Fruit fly (Drosophila melanogaster): Measurements from ENCODE around the gene CG3386.

CG3386 gene

dm6 chr3L:642865-643738 lies 39.2 kb downstream of the CG3386 start (continued):
- TF ChIP-seq Max (GFP tag; optimal IDR thresholded peaks at IDR 0.05) (no peak), CG3838 (GFP tag; optimal IDR thresholded peaks at IDR 0.05) (no peak), CG12155 (GFP tag; optimal IDR thresholded peaks at IDR 0.05) (no peak), Antp (GFP tag; optimal IDR thresholded peaks at IDR 0.05) (no peak), Spps (tag; optimal IDR thresholded peaks at IDR 0.05) (no peak), CG3726 (GFP tag; IDR thresholded peaks at IDR 0.05) (0 out of 3 replicates have a peak, but pooled peaks have one; percentile 31), CG12299 (tag; optimal IDR thresholded peaks at IDR 0.05) (no peak), MTF-1 (GFP tag; optimal IDR thresholded peaks at IDR 0.05; ENCODE audit: borderline replicate concordance) (no peak), Lpt (GFP tag; optimal IDR thresholded peaks at IDR 0.05) (no peak), Opbp (GFP tag; IDR thresholded peaks at IDR 0.05; ENCODE audit: partially characterized antibody) (no peak), nmo (GFP tag; optimal IDR thresholded peaks at IDR 0.05) (no peak), CG7271 (tag; optimal IDR thresholded peaks at IDR 0.05) (no peak), fd96Cb (tag; optimal IDR thresholded peaks at IDR 0.05) (no peak), Elba2 (GFP tag; optimal IDR thresholded peaks at IDR 0.05) (no peak), CG1602 (GFP tag; optimal IDR thresholded peaks at IDR 0.05) (no peak), CG16813 (GFP tag; IDR thresholded peaks at IDR 0.05; ENCODE audit: partially characterized antibody) (no peak), stc (GFP tag; IDR thresholded peaks at IDR 0.05) (no peak), Dbx (GFP tag; IDR thresholded peaks at IDR 0.05) (no peak), Jarid2 (GFP tag; optimal IDR thresholded peaks at IDR 0.05) (no peak), eyg (GFP tag; optimal IDR thresholded peaks at IDR 0.05) (no peak), CG2875 (GFP tag; optimal IDR thresholded peaks at IDR 0.05) (no peak), inv (GFP tag; IDR thresholded peaks at IDR 0.05; ENCODE audit: partially characterized antibody) (no peak), CG16779 (GFP tag; IDR thresholded peaks at IDR 0.05) (no peak), scrt (GFP tag; optimal IDR thresholded peaks at IDR 0.05) (no peak), ind (GFP tag; optimal IDR thresholded peaks at IDR 0.05) (no peak), pfk (GFP tag; optimal IDR thresholded peaks at IDR 0.05) (peak; percentile 7), MBD-R2 (GFP tag; IDR thresholded peaks at IDR 0.05) (no peak), Vsx1 (GFP tag; optimal IDR thresholded peaks at IDR 0.05) (peak; percentile 45), pan (optimal IDR thresholded peaks at IDR 0.05) (no peak), pan (GFP tag; optimal IDR thresholded peaks at IDR 0.05 in 1 of 2, IDR thresholded peaks at IDR 0.05 in 1 of 2) (no peak), CG17385 (GFP tag; optimal IDR thresholded peaks at IDR 0.05) (peak; percentile 34), Ptx1 (GFP tag; IDR thresholded peaks at IDR 0.05) (0 out of 2 replicates have a peak, but pooled peaks have one; percentile 1), CG10565 (GFP tag; optimal IDR thresholded peaks at IDR 0.05) (no peak), HHEX (GFP tag; optimal IDR thresholded peaks at IDR 0.05) (no peak), CG18476 (GFP tag; optimal IDR thresholded peaks at IDR 0.05) (no peak), vnd (GFP tag; IDR thresholded peaks at IDR 0.05; ENCODE audit: partially characterized antibody) (no peak), pros (GFP tag; optimal IDR thresholded peaks at IDR 0.05) (no peak), Hr51 (GFP tag; optimal IDR thresholded peaks at IDR 0.05) (peak in 1 of 2 experiments; percentile 16), Med (GFP tag) (peak; percentile 79), Doc3 (GFP tag; IDR thresholded peaks at IDR 0.05; ENCODE audit: partially characterized antibody) (no peak), tx (GFP tag; optimal IDR thresholded peaks at IDR 0.05) (no peak), kah (GFP tag; optimal IDR thresholded peaks at IDR 0.05) (no peak), Atf-2 (GFP tag; optimal IDR thresholded peaks at IDR 0.05) (no peak), Ada2b (GFP tag; IDR thresholded peaks at IDR 0.05) (no peak), CG4820 (GFP tag; optimal IDR thresholded peaks at IDR 0.05) (no peak), hb (GFP tag; IDR thresholded peaks at IDR 0.05; ENCODE audit: partially characterized antibody) (no peak), CG14860 (GFP tag; IDR thresholded peaks at IDR 0.05; ENCODE audit: partially characterized antibody) (no peak), Ravus (GFP tag; IDR thresholded peaks at IDR 0.05) (no peak)
